Worm (Caenorhabditis elegans) whole organism, L4/young adult: Measurements from ENCODE around the gene C17B7.5.
"Not testable (repeated sequence)": the region's sequence is repeated elsewhere in the genome, so short reads cannot be mapped to it uniquely, and the experiment has no call there.

Experiments
- W03F9.2 ChIP-seq: fragments of 150-350 bp; optimal IDR thresholded peaks from 2 replicates; lab custom pipeline; 2014; ENCODE audit warnings: missing biosample characterization, missing genetic modification characterization
- dao-5 ChIP-seq: sonication (generic microtip); optimal IDR thresholded peaks from 2 replicates; lab custom pipeline; 2016; ENCODE audit warnings: missing genotype, missing genetic modification characterization, moderate library complexity, missing compliant biosample characterization
- him-1 ChIP-seq: sonication (generic microtip); optimal IDR thresholded peaks from 2 replicates; lab custom pipeline; 2016; ENCODE audit warnings: missing genotype, missing genetic modification reagents, missing genetic modification characterization, missing compliant biosample characterization

Gene C17B7.5

ce11 chrV:3358267-3358666 is 24.8 kb downstream of the C17B7.5 start, which contains the start of gene C04E12.5:
Gene C04E12.5 (plus strand): TSS chrV:3358567.
- TF ChIP-seq him-1 (tag; lab: Kevin White, UChicago): no peak
- no peak for TF ChIP-seq W03F9.2
- TF ChIP-seq dao-5 (tag; lab: Kevin White, UChicago): no peak

DNA sequence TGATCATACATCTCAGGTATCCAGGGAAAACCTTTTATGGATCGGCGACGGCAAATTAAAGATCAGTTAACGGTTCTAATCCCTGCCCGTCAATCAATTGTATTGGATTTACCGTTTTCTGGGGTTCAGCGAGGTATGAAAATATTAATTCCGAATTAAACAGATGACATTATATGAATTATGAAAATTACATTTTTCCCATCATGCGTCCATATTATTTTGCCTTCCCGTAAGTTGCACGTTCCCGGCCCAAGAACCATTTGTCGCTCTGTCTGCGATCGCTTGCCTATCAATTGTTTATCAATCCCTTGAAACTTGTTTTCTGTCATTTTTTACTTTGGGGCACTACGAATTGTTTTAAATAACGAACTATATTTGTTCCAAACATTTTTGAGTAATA is 28.2 kb downstream of the C17B7.5 start:
- TF ChIP-seq dao-5 (tag; lab: Kevin White, UChicago) (no peak), him-1 (tag; lab: Kevin White, UChicago) (no peak), W03F9.2 (no peak)

ce11 chrV:3362475-3362874 is 29.0 kb downstream of the C17B7.5 start, which contains the start of gene C04E12.4:
Gene C04E12.4 (plus strand): TSS chrV:3362775.
- no peak for TF ChIP-seq dao-5 (tag; lab: Kevin White, UChicago)
- no peak for TF ChIP-seq him-1 (tag; lab: Kevin White, UChicago)
- no peak for TF ChIP-seq W03F9.2

- not testable (repeated sequence) for TF ChIP-seq dao-5 (tag; lab: Kevin White, UChicago); him-1 (tag; lab: Kevin White, UChicago); W03F9.2
Observed at ce11 chrV:3367773-3368172, 34.3 kb downstream of the C17B7.5 start, which contains the start of gene C04E12.2. Gene C04E12.2 (plus strand): TSS chrV:3368073.

DNA sequence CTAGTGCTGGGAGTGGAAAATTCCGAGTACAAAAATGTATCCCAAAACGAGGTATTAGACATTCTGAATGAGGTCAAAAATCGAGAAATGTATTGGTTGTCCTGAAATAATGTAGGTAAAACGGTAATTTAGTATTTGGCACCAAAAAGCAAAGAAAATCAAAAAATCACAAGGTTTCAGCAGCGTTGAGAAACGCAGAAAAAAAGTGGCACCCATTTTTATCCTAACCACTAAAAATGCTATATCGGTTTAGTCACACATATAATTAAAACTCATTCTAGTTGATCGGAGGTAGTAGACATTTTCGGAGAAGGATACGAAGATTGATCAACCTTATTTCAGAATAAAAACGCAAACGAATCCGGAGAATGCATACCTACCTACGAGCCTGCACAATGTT is 39.2 kb downstream of the C17B7.5 start, which contains the start of gene srx-121:
Gene srx-121, minus strand, starts transcription at position 101 of the 400 bp plus-strand sequence.
- no peak for TF ChIP-seq dao-5 (tag; lab: Kevin White, UChicago)
- TF ChIP-seq him-1 (tag; lab: Kevin White, UChicago): no peak
- TF ChIP-seq W03F9.2: no peak

DNA sequence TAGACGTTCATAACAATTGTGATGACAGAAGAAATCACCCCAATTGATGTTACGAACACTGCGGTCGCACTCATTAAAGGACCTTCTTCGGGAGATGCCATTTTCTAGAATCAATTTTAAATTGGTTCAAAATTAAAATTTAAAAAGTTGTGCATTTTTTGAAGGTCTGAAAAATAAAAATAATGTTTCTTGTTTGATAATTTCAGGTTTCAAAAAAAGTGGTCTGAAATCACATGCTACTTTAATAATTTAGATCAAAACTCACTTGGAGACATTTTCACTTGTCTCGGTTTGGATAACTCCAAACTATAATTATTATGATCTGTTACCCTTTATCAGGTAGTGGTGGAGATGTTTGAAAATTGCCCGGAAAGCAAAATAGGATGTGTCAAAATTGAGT is 43.5 kb downstream of the C17B7.5 start, which contains the start of gene srbc-2:
Gene srbc-2, minus strand, starts transcription at position 101 of the 400 bp plus-strand sequence.
- no peak for TF ChIP-seq dao-5 (tag; lab: Kevin White, UChicago)
- TF ChIP-seq him-1 (tag; lab: Kevin White, UChicago): no peak
- TF ChIP-seq W03F9.2: no peak

DNA sequence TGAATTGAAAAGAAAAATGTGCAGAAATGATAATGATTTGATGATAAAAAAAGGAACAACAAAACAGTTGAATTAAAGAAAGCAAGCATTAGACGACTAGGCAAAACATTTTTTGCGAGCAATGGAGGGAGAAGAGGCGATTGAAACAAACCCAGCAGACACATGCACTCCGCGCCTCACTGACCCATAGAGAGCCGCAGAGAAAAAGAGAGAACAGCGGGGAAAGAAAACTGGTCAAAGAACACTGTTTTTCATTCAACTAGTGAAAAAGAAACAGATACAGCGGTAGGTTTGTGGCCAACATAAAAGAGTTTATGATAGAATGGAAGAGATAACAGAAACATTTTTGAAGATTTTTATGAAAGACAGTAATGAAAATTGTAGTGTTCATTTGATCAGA is 54.9 kb downstream of the C17B7.5 start:
- no peak for TF ChIP-seq dao-5 (tag; lab: Kevin White, UChicago)
- TF ChIP-seq him-1 (tag; lab: Kevin White, UChicago): no peak
- TF ChIP-seq W03F9.2: no peak
